Fruit fly (Drosophila melanogaster) whole organism, embryonic: Measurements from ENCODE around the gene CG43060.

Experiments
- ATbp ChIP-seq: fragments of 200-800 bp; sonication (Bioruptor generic); optimal IDR thresholded peaks from 2 replicates; lab custom pipeline; 2017; ENCODE audit warnings: missing biosample characterization, mild to moderate bottlenecking, missing genetic modification characterization, missing genetic modification reagents
- Awh ChIP-seq: fragments of 200-800 bp; sonication (Bioruptor generic); IDR thresholded peaks from 2 replicates; pipeline ENCODE4, ENCODE4 v1.3.6; 2022; ENCODE audit warnings: missing biosample characterization, missing genetic modification characterization
- BEAF-32 ChIP-seq: fragments of 200-800 bp; sonication (Bioruptor generic); optimal IDR thresholded peaks from 3 replicates; lab custom pipeline; 2017; ENCODE audit warnings: missing biosample characterization, missing genetic modification characterization, mild to moderate bottlenecking, moderate library complexity, missing genetic modification reagents
- Bgb ChIP-seq: fragments of 200-800 bp; sonication (Bioruptor generic); IDR thresholded peaks from 2 replicates; pipeline ENCODE4 v1.3.6; 2022; ENCODE audit warnings: missing biosample characterization, missing genetic modification characterization; ENCODE audit not compliant: partially characterized antibody
- CG11085 ChIP-seq: fragments of 200-800 bp; sonication (Bioruptor generic); IDR thresholded peaks from 2 replicates; pipeline ENCODE4 v1.3.6; 2022; ENCODE audit warnings: missing biosample characterization, missing genetic modification characterization
- CG11093 ChIP-seq: fragments of 200-800 bp; sonication (Bioruptor generic); IDR thresholded peaks from 3 replicates; pipeline ENCODE4 v1.3.6; 2022; ENCODE audit warnings: missing biosample characterization, missing genetic modification characterization
- CG11560 ChIP-seq: fragments of 200-800 bp; sonication (Bioruptor generic); IDR thresholded peaks from 3 replicates; pipeline ENCODE4 v1.3.6; 2022; ENCODE audit warnings: missing biosample characterization, missing genetic modification characterization
- CG11723 ChIP-seq: fragments of 200-800 bp; sonication (Bioruptor generic); optimal IDR thresholded peaks from 2 replicates; lab custom pipeline; 2017; ENCODE audit warnings: missing biosample characterization, mild to moderate bottlenecking, missing genetic modification characterization
- CG12104 ChIP-seq: fragments of 200-800 bp; sonication (Bioruptor generic); optimal IDR thresholded peaks from 3 replicates; lab custom pipeline; 2016; ENCODE audit warnings: missing biosample characterization, missing genetic modification characterization
- CG12942 ChIP-seq: fragments of 200-800 bp; sonication (Bioruptor generic); optimal IDR thresholded peaks from 3 replicates; lab custom pipeline; 2016; ENCODE audit warnings: missing biosample characterization, missing genetic modification characterization
- CG15269 ChIP-seq: fragments of 200-800 bp; sonication (Bioruptor generic); optimal IDR thresholded peaks from 2 replicates; lab custom pipeline; 2018; ENCODE audit warnings: missing biosample characterization, mild to moderate bottlenecking, missing genetic modification characterization, moderate library complexity
- CG16779 ChIP-seq: fragments of 200-800 bp; sonication (Bioruptor generic); IDR thresholded peaks from 2 replicates; pipeline ENCODE4 v1.3.6; 2022; ENCODE audit warnings: missing biosample characterization, missing genetic modification characterization
- CG16863 ChIP-seq: fragments of 200-800 bp; sonication (Bioruptor generic); optimal IDR thresholded peaks from 3 replicates; lab custom pipeline; 2016; ENCODE audit warnings: missing biosample characterization, missing genetic modification characterization
- CG17328 ChIP-seq: fragments of 200-800 bp; sonication (Bioruptor generic); IDR thresholded peaks from 2 replicates; pipeline ENCODE4 v1.3.6; 2022; ENCODE audit warnings: missing biosample characterization, missing genetic modification characterization
- CG17912 ChIP-seq: fragments of 200-800 bp; sonication (Bioruptor generic); optimal IDR thresholded peaks from 2 replicates; lab custom pipeline; 2018; ENCODE audit warnings: missing biosample characterization, mild to moderate bottlenecking, missing genetic modification characterization
- CG18599 ChIP-seq: fragments of 200-800 bp; sonication (Bioruptor generic); optimal IDR thresholded peaks from 3 replicates; lab custom pipeline; 2017; ENCODE audit warnings: missing biosample characterization, missing genetic modification characterization, mild to moderate bottlenecking, moderate library complexity, missing genetic modification reagents
- CG18764 ChIP-seq: fragments of 200-800 bp; sonication (Bioruptor generic); optimal IDR thresholded peaks from 3 replicates; lab custom pipeline; 2016; ENCODE audit warnings: missing biosample characterization, missing genetic modification characterization
- CG2202 ChIP-seq: fragments of 200-800 bp; sonication (Bioruptor generic); optimal IDR thresholded peaks from 2 replicates; lab custom pipeline; 2018; ENCODE audit warnings: missing biosample characterization, mild to moderate bottlenecking, missing genetic modification characterization
- CG34376 ChIP-seq: fragments of 200-800 bp; sonication (Bioruptor generic); optimal IDR thresholded peaks from 2 replicates; lab custom pipeline; 2018; ENCODE audit warnings: missing biosample characterization, mild to moderate bottlenecking, missing genetic modification characterization
- CG4282 ChIP-seq: fragments of 200-800 bp; sonication (Bioruptor generic); optimal IDR thresholded peaks from 2 replicates; lab custom pipeline; 2016; ENCODE audit warnings: missing biosample characterization, missing genetic modification characterization
- CG6683 ChIP-seq: fragments of 200-800 bp; sonication (Bioruptor generic); optimal IDR thresholded peaks from 2 replicates; lab custom pipeline; 2017; ENCODE audit warnings: missing biosample characterization, mild to moderate bottlenecking, missing genetic modification characterization, missing genetic modification reagents
- CG6689 ChIP-seq: fragments of 200-800 bp; sonication (Bioruptor generic); IDR thresholded peaks from 2 replicates; pipeline ENCODE4 v1.3.6; 2022; ENCODE audit warnings: missing biosample characterization, missing genetic modification characterization
- E2f1 ChIP-seq: fragments of 200-800 bp; sonication (Bioruptor generic); IDR thresholded peaks from 2 replicates; pipeline ENCODE4 v1.3.6; 2022; ENCODE audit warnings: missing biosample characterization, missing genetic modification characterization
- Elba2 ChIP-seq: fragments of 200-800 bp; sonication (Bioruptor generic); optimal IDR thresholded peaks from 3 replicates; lab custom pipeline; 2016; ENCODE audit warnings: missing biosample characterization, missing genetic modification characterization
- Fer2 ChIP-seq: fragments of 200-800 bp; sonication (Bioruptor generic); optimal IDR thresholded peaks from 2 replicates; lab custom pipeline; 2018; ENCODE audit warnings: missing biosample characterization, mild to moderate bottlenecking, missing genetic modification characterization, moderate library complexity
- HLH3B ChIP-seq: fragments of 200-800 bp; sonication (Bioruptor generic); IDR thresholded peaks from 2 replicates; pipeline ENCODE4 v1.3.6; 2022; ENCODE audit warnings: missing biosample characterization, missing genetic modification characterization
- HLH4C ChIP-seq: fragments of 200-800 bp; sonication (Bioruptor generic); IDR thresholded peaks from 3 replicates; pipeline ENCODE4 v1.3.6; 2022; ENCODE audit warnings: missing biosample characterization, missing genetic modification characterization; ENCODE audit not compliant: partially characterized antibody
- Hr39 ChIP-seq: fragments of >200 bp; optimal IDR thresholded peaks from 2 replicates; lab custom pipeline; 2017
- Oli ChIP-seq: fragments of 200-800 bp; sonication (Bioruptor generic); optimal IDR thresholded peaks from 2 replicates; lab custom pipeline; 2018; ENCODE audit warnings: missing biosample characterization, mild to moderate bottlenecking, missing genetic modification characterization, moderate library complexity
- Sox102F ChIP-seq: fragments of 200-800 bp; sonication (Bioruptor generic); optimal IDR thresholded peaks from 2 replicates; lab custom pipeline; 2018; ENCODE audit warnings: missing biosample characterization, mild to moderate bottlenecking, missing genetic modification characterization, moderate library complexity
- Ssrp ChIP-seq: fragments of 200-800 bp; sonication (Bioruptor generic); optimal IDR thresholded peaks from 2 replicates; lab custom pipeline; 2018; ENCODE audit warnings: missing biosample characterization, mild to moderate bottlenecking, missing genetic modification characterization, moderate library complexity
- abd-A ChIP-seq: fragments of 200-800 bp; sonication (Bioruptor generic); optimal IDR thresholded peaks from 3 replicates; lab custom pipeline; 2019; ENCODE audit warnings: missing biosample characterization, mild to moderate bottlenecking, missing genetic modification characterization, moderate library complexity
- al ChIP-seq: fragments of 200-800 bp; sonication (Bioruptor generic); IDR thresholded peaks from 2 replicates; pipeline ENCODE4 v1.3.6; 2022; ENCODE audit warnings: missing biosample characterization, missing genetic modification characterization
- ase ChIP-seq: fragments of 200-800 bp; sonication (Bioruptor generic); IDR thresholded peaks from 3 replicates; pipeline ENCODE4 v1.3.6; 2022; ENCODE audit warnings: missing biosample characterization, missing genetic modification characterization
- br ChIP-seq: fragments of >200 bp; optimal IDR thresholded peaks from 2 replicates; lab custom pipeline; 2017
- btn ChIP-seq: fragments of 200-800 bp; sonication (Bioruptor generic); optimal IDR thresholded peaks from 2 replicates; lab custom pipeline; 2016; ENCODE audit warnings: missing biosample characterization, missing genetic modification characterization
- chn ChIP-seq: fragments of 200-800 bp; sonication (Bioruptor generic); optimal IDR thresholded peaks from 2 replicates; lab custom pipeline; 2016; ENCODE audit warnings: missing biosample characterization, missing genetic modification characterization
- esg ChIP-seq: fragments of 200-800 bp; sonication (Bioruptor generic); conservative IDR thresholded peaks from 2 replicates; pipeline ENCODE4 v1.3.6; 2022; ENCODE audit warnings: missing biosample characterization, missing genetic modification characterization
- fd3F ChIP-seq: fragments of 200-800 bp; sonication (Bioruptor generic); optimal IDR thresholded peaks from 2 replicates; lab custom pipeline; 2018; ENCODE audit warnings: missing biosample characterization, mild to moderate bottlenecking, missing genetic modification characterization, moderate library complexity
- inv ChIP-seq: fragments of 200-800 bp; sonication (Bioruptor generic); IDR thresholded peaks from 2 replicates; pipeline ENCODE4 v1.3.6; 2022; ENCODE audit warnings: missing biosample characterization, missing genetic modification characterization; ENCODE audit not compliant: partially characterized antibody
- kay ChIP-seq: fragments of 200-800 bp; sonication (Bioruptor generic); optimal IDR thresholded peaks from 2 replicates; lab custom pipeline; 2016; ENCODE audit warnings: missing biosample characterization, missing genetic modification characterization
- lola ChIP-seq, 3 experiments: fragments of >200 bp in 2 of 3; fragments of 200-800 bp in 1 of 3; sonication (Bioruptor generic) in 1 of 3; optimal IDR thresholded peaks; 2 replicates each; lab custom pipeline; 2017 to 2019; ENCODE audit warnings: missing biosample characterization in 3 of 3, missing genetic modification characterization in 3 of 3, mild to moderate bottlenecking in 1 of 3, moderate library complexity in 1 of 3
- mam ChIP-seq: fragments of 200-800 bp; sonication (Bioruptor generic); optimal IDR thresholded peaks from 3 replicates; lab custom pipeline; 2016; ENCODE audit warnings: missing biosample characterization, missing genetic modification characterization
- pho ChIP-seq: fragments of 200-800 bp; sonication (Bioruptor generic); optimal IDR thresholded peaks from 2 replicates; lab custom pipeline; 2016; ENCODE audit warnings: missing biosample characterization, missing genetic modification characterization
- pros ChIP-seq: fragments of 200-800 bp; sonication (Bioruptor generic); optimal IDR thresholded peaks from 3 replicates; lab custom pipeline; 2019; ENCODE audit warnings: missing biosample characterization, mild to moderate bottlenecking, missing genetic modification characterization, moderate library complexity
- schlank ChIP-seq: fragments of 200-800 bp; sonication (Bioruptor generic); optimal IDR thresholded peaks from 2 replicates; lab custom pipeline; 2018; ENCODE audit warnings: missing biosample characterization, mild to moderate bottlenecking, missing genetic modification characterization
- scrt ChIP-seq: fragments of 200-800 bp; sonication (Bioruptor generic); optimal IDR thresholded peaks from 2 replicates; lab custom pipeline; 2018; ENCODE audit warnings: missing biosample characterization, mild to moderate bottlenecking, missing genetic modification characterization, moderate library complexity
- sens ChIP-seq: fragments of 200-800 bp; sonication (Bioruptor generic); peaks from one replicate; lab custom pipeline; 2016; ENCODE audit warnings: missing biosample characterization, missing genetic modification characterization
- slou ChIP-seq: fragments of 200-800 bp; sonication (Bioruptor generic); optimal IDR thresholded peaks from 3 replicates; lab custom pipeline; 2016; ENCODE audit warnings: missing biosample characterization, missing genetic modification characterization
- sna ChIP-seq: fragments of 200-800 bp; sonication (Bioruptor generic); IDR thresholded peaks from 2 replicates; pipeline ENCODE4 v1.3.6; 2022; ENCODE audit warnings: missing biosample characterization, missing genetic modification characterization; ENCODE audit not compliant: partially characterized antibody
- stwl ChIP-seq: fragments of 200-800 bp; sonication (Bioruptor generic); optimal IDR thresholded peaks from 3 replicates; lab custom pipeline; 2018; ENCODE audit warnings: missing biosample characterization, mild to moderate bottlenecking, missing genetic modification characterization, moderate library complexity
- tna ChIP-seq: fragments of 200-800 bp; sonication (Bioruptor generic); IDR thresholded peaks from 2 replicates; pipeline ENCODE4 v1.3.6; 2022; ENCODE audit warnings: missing biosample characterization, missing genetic modification characterization; ENCODE audit not compliant: partially characterized antibody

Gene CG43060

DNA sequence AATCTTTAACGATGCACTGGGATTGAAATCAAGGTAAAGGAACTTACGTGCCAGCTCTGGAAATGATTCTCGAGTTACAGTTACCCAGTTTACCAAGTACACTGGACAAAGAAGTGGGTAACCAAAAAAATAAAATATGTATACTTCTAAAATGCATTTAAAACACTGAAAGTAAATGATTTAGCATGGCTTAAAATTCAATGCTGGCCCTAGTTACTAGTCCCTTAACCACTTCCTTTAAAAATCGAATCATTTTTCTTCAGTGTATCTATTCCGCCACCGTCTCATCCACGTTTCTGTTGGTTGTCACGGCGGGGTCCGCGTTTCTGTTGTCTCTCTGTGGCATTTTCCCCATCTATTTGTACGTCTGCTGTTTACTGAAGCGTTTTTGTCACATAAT, 31.6 kb downstream of the CG43060 start (continued):
- no peak for TF ChIP-seq Fer2 (tag; lab: Kevin White, UChicago)
- TF ChIP-seq CG12942 (GFP tag; lab: Kevin White, UChicago) = no peak
- peak; percentile 73 for TF ChIP-seq CG18599 (GFP tag; lab: Kevin White, UChicago)
- TF ChIP-seq CG12104 (GFP tag; lab: Kevin White, UChicago) = no peak
- no peak for TF ChIP-seq Bgb (GFP tag; lab: Robert Waterston, UW)
- no peak for TF ChIP-seq E2f1 (GFP tag; lab: Robert Waterston, UW)
- TF ChIP-seq sna (GFP tag; lab: Robert Waterston, UW) = no peak
- no peak for TF ChIP-seq CG17912 (GFP tag; lab: Kevin White, UChicago)
- TF ChIP-seq Elba2 (GFP tag; lab: Kevin White, UChicago) = no peak
- TF ChIP-seq inv = no peak
- no peak for TF ChIP-seq Hr39
- TF ChIP-seq CG18764 (GFP tag; lab: Kevin White, UChicago) = no peak
- no peak for TF ChIP-seq HLH3B (GFP tag; lab: Robert Waterston, UW)
- TF ChIP-seq CG15269 = peak; percentile 52
- TF ChIP-seq schlank (tag; lab: Kevin White, UChicago) = no peak
- TF ChIP-seq lola (GFP tag; optimal IDR thresholded peaks at IDR 0.05; lab: Kevin White, UChicago) = no peak
- no peak for TF ChIP-seq al (GFP tag; lab: Robert Waterston, UW)
- TF ChIP-seq CG16863 (GFP tag; lab: Kevin White, UChicago) = no peak
- TF ChIP-seq abd-A = no peak
- TF ChIP-seq CG2202 = no peak
- no peak for TF ChIP-seq CG11723 (GFP tag; lab: Kevin White, UChicago)
- TF ChIP-seq CG17328 (GFP tag; lab: Robert Waterston, UW) = no peak
- no peak for TF ChIP-seq CG34376
- no peak for TF ChIP-seq btn (GFP tag; lab: Kevin White, UChicago)
- no peak for TF ChIP-seq slou (GFP tag; lab: Kevin White, UChicago)
- TF ChIP-seq CG11093 (GFP tag; lab: Robert Waterston, UW) = no peak
- TF ChIP-seq CG11085 (GFP tag; lab: Robert Waterston, UW) = peak; percentile 7; the same call in 1 of the 2 replicates
- TF ChIP-seq HLH4C (GFP tag; lab: Robert Waterston, UW) = no peak
- TF ChIP-seq CG11560 (tag; lab: Robert Waterston, UW) = no peak
- peak; percentile 86 for TF ChIP-seq sens (GFP tag; lab: Kevin White, UChicago)
- no peak for TF ChIP-seq CG4282 (GFP tag; lab: Kevin White, UChicago)
- no peak for TF ChIP-seq br (lab: Kevin White, UChicago)
- TF ChIP-seq stwl (tag; lab: Kevin White, UChicago) = no peak
- no peak for TF ChIP-seq CG6683 (GFP tag; lab: Kevin White, UChicago)
- TF ChIP-seq pros = no peak
- TF ChIP-seq scrt (GFP tag; lab: Kevin White, UChicago) = peak; percentile 18
- TF ChIP-seq BEAF-32 (GFP tag; lab: Kevin White, UChicago) = no peak
- no peak for TF ChIP-seq ase
- peak; percentile 20 for TF ChIP-seq mam (GFP tag; lab: Kevin White, UChicago)
- TF ChIP-seq kay (GFP tag; lab: Kevin White, UChicago) = no peak
- no peak for TF ChIP-seq pho (GFP tag; lab: Kevin White, UChicago)
- TF ChIP-seq esg (GFP tag; lab: Robert Waterston, UW) = no peak
- TF ChIP-seq Ssrp (tag; lab: Kevin White, UChicago) = peak; percentile 23
- TF ChIP-seq ATbp = no peak
- TF ChIP-seq CG6689 = 0 out of 2 replicates have a peak, but pooled peaks have one; percentile 17
- no peak for TF ChIP-seq Awh
- TF ChIP-seq fd3F (GFP tag; lab: Kevin White, UChicago) = no peak
- no peak for TF ChIP-seq chn (GFP tag; lab: Kevin White, UChicago)
- no peak for TF ChIP-seq CG16779
- no peak for TF ChIP-seq tna (GFP tag; lab: Robert Waterston, UW)
- peak; percentile 46 for TF ChIP-seq Sox102F (GFP tag; lab: Kevin White, UChicago)
- TF ChIP-seq Oli (tag; lab: Kevin White, UChicago) = peak; percentile 40
